Worm (Caenorhabditis elegans): ENCODE data around the gene C53A5.2.

- TF ChIP-seq unc-39 (tag; optimal IDR thresholded peaks at IDR 0.05) (no peak), aly-2 (tag; optimal IDR thresholded peaks at IDR 0.05) (no peak), zag-1 (tag; optimal IDR thresholded peaks at IDR 0.05) (no peak), nhr-76 (tag; optimal IDR thresholded peaks at IDR 0.05) (no peak), nhr-77 (tag; optimal IDR thresholded peaks at IDR 0.05) (no peak)
Observed at ce11 chrV:14478979-14479378, 44.0 kb downstream of the C53A5.2 start, which contains the start of gene clec-55.

Data from whole organism, L4 larva.